Fruit fly (Drosophila melanogaster): ENCODE data around the gene verm.

Gene verm

dm6 chr3L:19670492-19670891 lies 24.6 kb downstream of the verm start (continued):
- TF ChIP-seq Scr (GFP tag; IDR thresholded peaks at IDR 0.05; ENCODE audit: partially characterized antibody) (no peak), gro (GFP tag; optimal IDR thresholded peaks at IDR 0.05) (no peak), tna (GFP tag; IDR thresholded peaks at IDR 0.05; ENCODE audit: partially characterized antibody) (no peak), CG17328 (GFP tag; IDR thresholded peaks at IDR 0.05) (peak; percentile 39; the same call in 1 of the 2 replicates), Sry-δ (GFP tag; optimal IDR thresholded peaks at IDR 0.05) (no peak), CG2875 (GFP tag; optimal IDR thresholded peaks at IDR 0.05) (peak; percentile 41), mirr (GFP tag; optimal IDR thresholded peaks at IDR 0.05) (no peak), pan (optimal IDR thresholded peaks at IDR 0.05) (no peak), pan (GFP tag; optimal IDR thresholded peaks at IDR 0.05 in 1 of 2, IDR thresholded peaks at IDR 0.05 in 1 of 2) (no peak), CG10462 (GFP tag; optimal IDR thresholded peaks at IDR 0.05) (no peak), YL-1 (GFP tag; optimal IDR thresholded peaks at IDR 0.05) (no peak), dan (GFP tag; IDR thresholded peaks at IDR 0.05) (0 out of 2 replicates have a peak, but pooled peaks have one; percentile 9), unpg (GFP tag; optimal IDR thresholded peaks at IDR 0.05) (peak; percentile 47), bsh (GFP tag; optimal IDR thresholded peaks at IDR 0.05) (peak in 1 of 2 experiments; percentile 75), CG9437 (GFP tag; optimal IDR thresholded peaks at IDR 0.05) (no peak), pho (GFP tag; optimal IDR thresholded peaks at IDR 0.05) (no peak), dmrt11E (tag; optimal IDR thresholded peaks at IDR 0.05) (peak; percentile 35), CG4424 (GFP tag; optimal IDR thresholded peaks at IDR 0.05) (peak; percentile 43), Tbp (GFP tag; optimal IDR thresholded peaks at IDR 0.05) (no peak), insv (GFP tag; optimal IDR thresholded peaks at IDR 0.05) (no peak), shn (GFP tag; optimal IDR thresholded peaks at IDR 0.05) (no peak), ase (GFP tag; IDR thresholded peaks at IDR 0.05) (peak; percentile 43; the same call in 2 of the 3 replicates)

dm6 chr3L:19665059-19665626 lies 29.9 kb downstream of the verm start:
- TF ChIP-seq CG1233 (GFP tag; optimal IDR thresholded peaks at IDR 0.05), result no peak
- peak; percentile 67 for TF ChIP-seq sens (GFP tag)
- no peak for TF ChIP-seq CG9437 (GFP tag; optimal IDR thresholded peaks at IDR 0.05)
- TF ChIP-seq CG32772 (GFP tag; IDR thresholded peaks at IDR 0.05), result 0 out of 2 replicates have a peak, but pooled peaks have one; percentile 18
- no peak for TF ChIP-seq CG13296 (GFP tag; optimal IDR thresholded peaks at IDR 0.05)
- TF ChIP-seq wor (GFP tag; IDR thresholded peaks at IDR 0.05), result no peak
- TF ChIP-seq Nf-YB (GFP tag; optimal IDR thresholded peaks at IDR 0.05), result peak; percentile 85
- TF ChIP-seq ERR (GFP tag; optimal IDR thresholded peaks at IDR 0.05), result no peak
- TF ChIP-seq gce (GFP tag; IDR thresholded peaks at IDR 0.05), result no peak
- TF ChIP-seq CG8924 (tag; optimal IDR thresholded peaks at IDR 0.05), result no peak
- peak; percentile 36; the same call in 1 of the 2 replicates for TF ChIP-seq Ptx1 (GFP tag; IDR thresholded peaks at IDR 0.05)
- TF ChIP-seq CG18599 (GFP tag; optimal IDR thresholded peaks at IDR 0.05), result peak; percentile 26
- peak; percentile 54; the same call in 1 of the 2 replicates for TF ChIP-seq CG10321 (GFP tag; IDR thresholded peaks at IDR 0.05)
- TF ChIP-seq Ets65A (GFP tag), result peak; percentile 11
- peak; percentile 34; the same call in 1 of the 3 replicates for TF ChIP-seq tgo (GFP tag; IDR thresholded peaks at IDR 0.05)
- no peak for TF ChIP-seq CG5180 (GFP tag; optimal IDR thresholded peaks at IDR 0.05)
- TF ChIP-seq Xbp1 (GFP tag; optimal IDR thresholded peaks at IDR 0.05), result peak; percentile 9
- TF ChIP-seq ind (GFP tag; optimal IDR thresholded peaks at IDR 0.05), result no peak
- TF ChIP-seq btn (GFP tag; optimal IDR thresholded peaks at IDR 0.05), result no peak
- no peak for TF ChIP-seq sd (tag; optimal IDR thresholded peaks at IDR 0.05)
- no peak for TF ChIP-seq CG15514 (GFP tag; optimal IDR thresholded peaks at IDR 0.05)
- TF ChIP-seq ssp (GFP tag; IDR thresholded peaks at IDR 0.05), result peak; percentile 21; the same call in 1 of the 2 replicates
- TF ChIP-seq CG1832 (GFP tag; optimal IDR thresholded peaks at IDR 0.05), result peak; percentile 50
- TF ChIP-seq zf30C (GFP tag; optimal IDR thresholded peaks at IDR 0.05), result peak; percentile 20
- no peak for TF ChIP-seq C15 (GFP tag; IDR thresholded peaks at IDR 0.05)
- TF ChIP-seq ATbp (GFP tag; optimal IDR thresholded peaks at IDR 0.05), result no peak
- TF ChIP-seq MESR4 (GFP tag; optimal IDR thresholded peaks at IDR 0.05), result no peak
- TF ChIP-seq Xrp1 (GFP tag; IDR thresholded peaks at IDR 0.05), result peak; percentile 29; the same call in 1 of the 2 replicates
- TF ChIP-seq jumu (GFP tag; optimal IDR thresholded peaks at IDR 0.05), result no peak
- TF ChIP-seq fd64A (GFP tag; optimal IDR thresholded peaks at IDR 0.05), result no peak

All from whole organism, embryonic.